Worm (Caenorhabditis elegans): ENCODE results near the gene dpy-31.

Gene dpy-31

DNA sequence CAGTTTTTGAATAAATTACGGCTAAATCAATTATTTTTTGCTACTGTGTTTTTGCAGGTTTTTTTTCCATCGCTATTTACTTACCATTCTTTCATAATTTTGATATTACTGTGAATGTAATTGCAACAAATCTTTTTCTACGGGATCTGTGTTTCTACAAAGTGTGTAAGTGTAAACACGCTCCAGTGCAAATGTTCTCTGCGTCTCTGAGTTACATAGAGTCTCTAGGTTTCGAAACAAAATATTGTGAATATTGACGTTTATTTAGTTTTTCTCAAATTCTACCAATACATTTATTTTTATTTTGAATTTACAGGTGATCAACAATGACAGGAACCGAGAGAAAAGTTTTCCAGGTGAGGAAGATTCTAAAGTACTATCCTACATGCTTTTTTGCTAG is 18.0 kb upstream of the dpy-31 start, which contains the start of gene yju-2 (continued):
- TF ChIP-seq pqm-1 (tag; optimal IDR thresholded peaks at IDR 0.05) (no peak), fkh-10 (GFP tag; optimal IDR thresholded peaks at IDR 0.05) (no peak), pax-3 (tag; optimal IDR thresholded peaks at IDR 0.05) (no peak), dsc-1 (tag; optimal IDR thresholded peaks at IDR 0.05) (no peak), lin-13 (GFP tag; optimal IDR thresholded peaks at IDR 0.05) (peak; percentile 70), sox-4 (tag; optimal IDR thresholded peaks at IDR 0.05) (no peak), nhr-77 (tag; optimal IDR thresholded peaks at IDR 0.05) (peak; percentile 21), lin-35 (GFP tag; optimal IDR thresholded peaks at IDR 0.05) (peak; percentile 53 to 86), unc-62 (GFP tag; optimal IDR thresholded peaks at IDR 0.05) (no peak), nhr-90 (tag; optimal IDR thresholded peaks at IDR 0.05; ENCODE audit: poor library complexity) (peak; percentile 41), irx-1 (tag; optimal IDR thresholded peaks at IDR 0.05) (no peak), ceh-88 (GFP tag; IDR thresholded peaks at IDR 0.05) (peak; percentile 9; the same call in 1 of the 2 replicates), unc-86 (tag; optimal IDR thresholded peaks at IDR 0.05) (peak; percentile 16), hlh-17 (GFP tag; optimal IDR thresholded peaks at IDR 0.05; ENCODE audit: borderline replicate concordance) (no peak), Y116A8C.19 (tag; optimal IDR thresholded peaks at IDR 0.05; ENCODE audit: borderline replicate concordance) (no peak), xbp-1 (tag; optimal IDR thresholded peaks at IDR 0.05) (peak; percentile 54), swsn-7 (tag; optimal IDR thresholded peaks at IDR 0.05) (peak; percentile 27), ceh-8 (GFP tag; optimal IDR thresholded peaks at IDR 0.05) (no peak), nhr-84 (tag; optimal IDR thresholded peaks at IDR 0.05) (no peak), lsy-2 (tag; optimal IDR thresholded peaks at IDR 0.05) (peak; percentile 64 to 90), lin-15B (tag; optimal IDR thresholded peaks at IDR 0.05) (peak; percentile 82), sup-37 (GFP tag; optimal IDR thresholded peaks at IDR 0.05) (no peak), nhr-28 (tag; optimal IDR thresholded peaks at IDR 0.05) (no peak), isw-1 (GFP tag; IDR thresholded peaks at IDR 0.05) (peak; percentile 49), mab-9 (GFP tag; IDR thresholded peaks at IDR 0.05) (no peak), ceh-63 (GFP tag; optimal IDR thresholded peaks at IDR 0.05) (no peak), zip-4 (GFP tag; optimal IDR thresholded peaks at IDR 0.05) (no peak), fkh-8 (tag; optimal IDR thresholded peaks at IDR 0.05) (peak; percentile 33), fos-1 (tag; optimal IDR thresholded peaks at IDR 0.05) (peak; percentile 54), nhr-76 (tag; optimal IDR thresholded peaks at IDR 0.05) (no peak), hlh-4 (tag; optimal IDR thresholded peaks at IDR 0.05) (no peak), dpl-1 (GFP tag; optimal IDR thresholded peaks at IDR 0.05) (peak; percentile 51 to 72 (median 70)), efl-1 (optimal IDR thresholded peaks at IDR 0.05) (peak; percentile 74 to 83), efl-1 (GFP tag; optimal IDR thresholded peaks at IDR 0.05 in 1 of 2) (peak; percentile 63 to 95), aly-2 (tag; optimal IDR thresholded peaks at IDR 0.05) (no peak), egl-13 (tag; optimal IDR thresholded peaks at IDR 0.05) (no peak), tlp-1 (tag; optimal IDR thresholded peaks at IDR 0.05) (no peak), ztf-4 (tag; optimal IDR thresholded peaks at IDR 0.05) (peak; percentile 28), C16A3.4 (tag; optimal IDR thresholded peaks at IDR 0.05) (peak; percentile 78), grh-1 (GFP tag; IDR thresholded peaks at IDR 0.05) (no peak), nhr-20 (tag; optimal IDR thresholded peaks at IDR 0.05) (peak; percentile 40), mef-2 (tag; optimal IDR thresholded peaks at IDR 0.05) (no peak), mdl-1 (tag; optimal IDR thresholded peaks at IDR 0.05) (no peak), mep-1 (tag; optimal IDR thresholded peaks at IDR 0.05) (peak; percentile 47), unc-130 (tag; optimal IDR thresholded peaks at IDR 0.05) (no peak), jun-1 (tag; optimal IDR thresholded peaks at IDR 0.05) (no peak), blmp-1 (tag; optimal IDR thresholded peaks at IDR 0.05) (peak; percentile 63), elt-2 (tag; optimal IDR thresholded peaks at IDR 0.05) (no peak), lin-39 (tag; optimal IDR thresholded peaks at IDR 0.05) (no peak), zag-1 (tag; optimal IDR thresholded peaks at IDR 0.05) (no peak), ceh-82 (tag; optimal IDR thresholded peaks at IDR 0.05) (peak in 2 of 3 experiments; percentile 28 to 75), elt-3 (tag; optimal IDR thresholded peaks at IDR 0.05) (peak in 1 of 6 experiments; percentile 47), ama-1 (optimal IDR thresholded peaks at IDR 0.05) (peak; percentile 31), lir-3 (tag; optimal IDR thresholded peaks at IDR 0.05; ENCODE audit: poor library complexity) (peak; percentile 56)

Measured in whole organism, L1 larva.